Fruit fly (Drosophila melanogaster): Measurements from ENCODE around the gene fu.

The fu gene

dm6 chrX:18650252-18650651 lies 7.3 kb upstream of the fu start, which contains the start of gene Hou:
Gene Hou (minus strand): TSS chrX:18650444.
- no peak for TF ChIP-seq CG17801 (GFP tag; optimal IDR thresholded peaks at IDR 0.05; ENCODE audit: partially characterized antibody)

dm6 chrX:18652879-18653278 lies 4.7 kb upstream of the fu start, which contains the start of gene Ing3:
Gene Ing3 (minus strand): TSS chrX:18653091.
- no peak for TF ChIP-seq CG17801 (GFP tag; optimal IDR thresholded peaks at IDR 0.05; ENCODE audit: partially characterized antibody)

dm6 chrX:18657012-18657411 lies 543 bp upstream of the fu start, which contains the start of gene CG6659:
Gene CG6659 (minus strand): TSS chrX:18657286.
- no peak for TF ChIP-seq CG17801 (GFP tag; optimal IDR thresholded peaks at IDR 0.05; ENCODE audit: partially characterized antibody)

- TF ChIP-seq CG17801 (GFP tag; optimal IDR thresholded peaks at IDR 0.05; ENCODE audit: partially characterized antibody): no peak
These were observed 4.5 kb downstream of the fu start, which contains the start of gene CG6696 for dm6 chrX:18662053-18662452. Gene CG6696 (minus strand): TSS chrX:18662153.

- no peak for TF ChIP-seq CG17801 (GFP tag; optimal IDR thresholded peaks at IDR 0.05; ENCODE audit: partially characterized antibody)
These were observed 5.8 kb downstream of the fu start for dm6 chrX:18663362-18663761.

- TF ChIP-seq CG17801 (GFP tag; optimal IDR thresholded peaks at IDR 0.05; ENCODE audit: partially characterized antibody): no peak
These were observed 8.2 kb downstream of the fu start for dm6 chrX:18665715-18666267.

dm6 chrX:18668293-18668692 lies 10.7 kb downstream of the fu start:
- no peak for TF ChIP-seq CG17801 (GFP tag; optimal IDR thresholded peaks at IDR 0.05; ENCODE audit: partially characterized antibody)

dm6 chrX:18669811-18670477 lies 12.4 kb downstream of the fu start:
- no peak for TF ChIP-seq CG17801 (GFP tag; optimal IDR thresholded peaks at IDR 0.05; ENCODE audit: partially characterized antibody)

- TF ChIP-seq CG17801 (GFP tag; optimal IDR thresholded peaks at IDR 0.05; ENCODE audit: partially characterized antibody): no peak
These were observed 14.1 kb downstream of the fu start for dm6 chrX:18671545-18672174.

dm6 chrX:18672900-18673529 lies 15.5 kb downstream of the fu start:
- TF ChIP-seq CG17801 (GFP tag; optimal IDR thresholded peaks at IDR 0.05; ENCODE audit: partially characterized antibody): no peak

dm6 chrX:18675272-18675671 lies 17.7 kb downstream of the fu start:
- TF ChIP-seq CG17801 (GFP tag; optimal IDR thresholded peaks at IDR 0.05; ENCODE audit: partially characterized antibody): no peak

dm6 chrX:18675702-18676101 lies 18.1 kb downstream of the fu start:
- no peak for TF ChIP-seq CG17801 (GFP tag; optimal IDR thresholded peaks at IDR 0.05; ENCODE audit: partially characterized antibody)

dm6 chrX:18676756-18677155 lies 19.2 kb downstream of the fu start:
- no peak for TF ChIP-seq CG17801 (GFP tag; optimal IDR thresholded peaks at IDR 0.05; ENCODE audit: partially characterized antibody)

dm6 chrX:18678876-18679275 lies 21.3 kb downstream of the fu start:
- no peak for TF ChIP-seq CG17801 (GFP tag; optimal IDR thresholded peaks at IDR 0.05; ENCODE audit: partially characterized antibody)

- no peak for TF ChIP-seq CG17801 (GFP tag; optimal IDR thresholded peaks at IDR 0.05; ENCODE audit: partially characterized antibody)
These were observed 23.9 kb downstream of the fu start for dm6 chrX:18681410-18681809.

- no peak for TF ChIP-seq CG17801 (GFP tag; optimal IDR thresholded peaks at IDR 0.05; ENCODE audit: partially characterized antibody)
These were observed 25.3 kb downstream of the fu start for dm6 chrX:18682815-18683214.
